Fruit fly (Drosophila melanogaster) Kc167 (cell line): ENCODE measurements around the gene CG34456.

Source experiments
- Sin3A ChIP-seq: fragments of >200 bp; optimal IDR thresholded peaks from 2 replicates; lab custom pipeline; 2018; ENCODE audit warnings: missing external identifiers
- h ChIP-seq: fragments of >200 bp; optimal IDR thresholded peaks from 3 replicates; lab custom pipeline; 2018; ENCODE audit warnings: missing external identifiers
- insv ChIP-seq: fragments of >200 bp; optimal IDR thresholded peaks from 3 replicates; lab custom pipeline; 2018; ENCODE audit warnings: missing external identifiers
- psq ChIP-seq: fragments of >200 bp; optimal IDR thresholded peaks from 2 replicates; lab custom pipeline; 2017; ENCODE audit warnings: missing external identifiers

DNA sequence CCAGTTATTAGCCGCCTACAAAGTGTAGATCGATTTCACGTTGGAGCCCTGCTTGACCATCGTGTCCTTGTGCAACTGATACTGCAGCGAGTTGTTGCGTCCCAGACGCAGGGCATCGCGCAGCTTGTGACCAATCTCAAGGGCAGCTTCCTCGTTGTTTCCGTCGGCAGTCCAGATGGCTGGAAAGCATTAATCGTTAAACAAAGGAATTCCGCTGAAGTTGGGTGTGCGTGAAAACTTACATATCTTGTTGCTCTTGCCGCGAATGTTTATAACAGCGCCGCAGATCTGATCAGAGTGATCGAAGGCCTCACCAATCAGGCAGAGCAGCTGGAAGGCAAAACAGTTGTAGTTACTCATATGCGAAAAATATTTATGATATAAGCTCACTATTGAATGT lies 37.9 kb downstream of the CG34456 start:
- TF ChIP-seq h (lab: Kevin White, UChicago) (no peak), insv (lab: Kevin White, UChicago) (no peak), Sin3A (lab: Kevin White, UChicago) (no peak), psq (no peak)
